Worm (Caenorhabditis elegans): ENCODE data around the gene F36D4.5.
A peak's percentile ranks its signal among the peaks of the same experiment; 100 is the strongest.

Gene F36D4.5

ce11 chrV:9373473-9373872 is 52.1 kb downstream of the F36D4.5 start, which contains the start of gene E02C12.8:
Gene E02C12.8, minus strand, starts transcription at chrV:9373613.
- TF ChIP-seq sma-9 (GFP tag; optimal IDR thresholded peaks at IDR 0.05) = peak; percentile 16
- no peak for TF ChIP-seq sma-9 (tag; optimal IDR thresholded peaks at IDR 0.05)
- no peak for TF ChIP-seq egl-27 (tag; optimal IDR thresholded peaks at IDR 0.05)
- TF ChIP-seq Y55F3AM.14 (GFP tag; optimal IDR thresholded peaks at IDR 0.05) = no peak
- TF ChIP-seq unc-55 (GFP tag; optimal IDR thresholded peaks at IDR 0.05) = no peak
- TF ChIP-seq crh-2 (tag; optimal IDR thresholded peaks at IDR 0.05) = peak; percentile 24
- no peak for TF ChIP-seq alr-1 (tag; optimal IDR thresholded peaks at IDR 0.05)
- TF ChIP-seq lin-11 (tag; optimal IDR thresholded peaks at IDR 0.05) = no peak
- TF ChIP-seq gmeb-1 (tag; optimal IDR thresholded peaks at IDR 0.05) = no peak
- no peak for TF ChIP-seq ceh-82 (tag; optimal IDR thresholded peaks at IDR 0.05)
- peak; percentile 93 for TF ChIP-seq fos-1 (tag; optimal IDR thresholded peaks at IDR 0.05)
- no peak for TF ChIP-seq dmd-4 (tag; optimal IDR thresholded peaks at IDR 0.05)
- no peak for TF ChIP-seq nhr-25 (tag; optimal IDR thresholded peaks at IDR 0.05)
- no peak for TF ChIP-seq ama-1 (optimal IDR thresholded peaks at IDR 0.05)
- TF ChIP-seq nhr-77 (tag; optimal IDR thresholded peaks at IDR 0.05) = no peak
- no peak for TF ChIP-seq nhr-10 (tag; optimal IDR thresholded peaks at IDR 0.05)
- no peak for TF ChIP-seq elt-1 (tag; optimal IDR thresholded peaks at IDR 0.05)
- no peak for TF ChIP-seq ztf-4 (tag; optimal IDR thresholded peaks at IDR 0.05)
- no peak for TF ChIP-seq nhr-237 (tag; optimal IDR thresholded peaks at IDR 0.05)
- peak; percentile 24 for TF ChIP-seq nhr-129 (tag; optimal IDR thresholded peaks at IDR 0.05)
- no peak for TF ChIP-seq R02D3.7 (tag; optimal IDR thresholded peaks at IDR 0.05)

ce11 chrV:9370986-9371385 is 54.6 kb downstream of the F36D4.5 start, which contains the start of gene E02C12.6:
Gene E02C12.6, minus strand, starts transcription at chrV:9371086.
- TF ChIP-seq C34F6.9 (tag; optimal IDR thresholded peaks at IDR 0.05) (no peak), dmd-4 (tag; optimal IDR thresholded peaks at IDR 0.05) (no peak), elt-1 (tag; optimal IDR thresholded peaks at IDR 0.05) (no peak), snpc-4 (tag; optimal IDR thresholded peaks at IDR 0.05) (no peak), ceh-16 (tag; optimal IDR thresholded peaks at IDR 0.05) (no peak), mab-5 (tag; optimal IDR thresholded peaks at IDR 0.05) (no peak), mdl-1 (tag; optimal IDR thresholded peaks at IDR 0.05) (no peak)

All from whole organism, L2 larva.